Worm (Caenorhabditis elegans) whole organism, L1 larva: Measurements from ENCODE around the gene irg-6.

Source experiments
- aha-1 ChIP-seq: fragments of 150-350 bp; optimal IDR thresholded peaks from 2 replicates; lab custom pipeline; 2014; ENCODE audit warnings: missing biosample characterization, missing genetic modification characterization
- alr-1 ChIP-seq: fragments of 200-800 bp; sonication (Bioruptor generic); optimal IDR thresholded peaks from 2 replicates; lab custom pipeline; 2018; ENCODE audit warnings: borderline replicate concordance, mild to moderate bottlenecking, missing genetic modification characterization, missing compliant biosample characterization
- ceh-8 ChIP-seq: fragments of 200-800 bp; sonication (Bioruptor generic); optimal IDR thresholded peaks from 2 replicates; lab custom pipeline; 2018; ENCODE audit warnings: mild to moderate bottlenecking, missing genetic modification characterization, moderate library complexity, missing compliant biosample characterization
- egl-27 ChIP-seq, 2 experiments: fragments of 150-350 bp in 1 of 2; sonication (generic microtip); optimal IDR thresholded peaks; 3 replicates each; lab custom pipeline; 2017 to 2018; ENCODE audit warnings: missing biosample characterization in 2 of 2, missing genetic modification characterization in 2 of 2, missing genetic modification reagents in 2 of 2
- fos-1 ChIP-seq: fragments of 150-350 bp; optimal IDR thresholded peaks from 2 replicates; lab custom pipeline; 2014; ENCODE audit warnings: missing biosample characterization, missing genetic modification characterization
- mdl-1 ChIP-seq, 2 experiments: fragments of 150-350 bp; optimal IDR thresholded peaks; 2 replicates each; lab custom pipeline; 2014 to 2017; ENCODE audit warnings: missing biosample characterization in 2 of 2, missing genetic modification characterization in 2 of 2, inconsistent platforms in 1 of 2
- nhr-90 ChIP-seq: sonication (generic microtip); optimal IDR thresholded peaks from 2 replicates; lab custom pipeline; 2016; ENCODE audit warnings: mild to moderate bottlenecking, missing genetic modification characterization, missing compliant biosample characterization; ENCODE audit not compliant: poor library complexity
- snpc-4 ChIP-seq: fragments of 150-350 bp; optimal IDR thresholded peaks from 2 replicates; lab custom pipeline; 2014; ENCODE audit warnings: missing biosample characterization, missing genetic modification characterization
- sptf-1 ChIP-seq: fragments of 150-350 bp; optimal IDR thresholded peaks from 2 replicates; lab custom pipeline; 2014; ENCODE audit warnings: missing biosample characterization, missing genetic modification characterization
- tbx-2 ChIP-seq: sonication (generic microtip); optimal IDR thresholded peaks from 2 replicates; lab custom pipeline; 2016; ENCODE audit warnings: missing genetic modification characterization, missing compliant biosample characterization
- unc-130 ChIP-seq: fragments of 150-350 bp; optimal IDR thresholded peaks from 2 replicates; lab custom pipeline; 2017; ENCODE audit warnings: missing biosample characterization, missing genetic modification characterization, inconsistent platforms

DNA sequence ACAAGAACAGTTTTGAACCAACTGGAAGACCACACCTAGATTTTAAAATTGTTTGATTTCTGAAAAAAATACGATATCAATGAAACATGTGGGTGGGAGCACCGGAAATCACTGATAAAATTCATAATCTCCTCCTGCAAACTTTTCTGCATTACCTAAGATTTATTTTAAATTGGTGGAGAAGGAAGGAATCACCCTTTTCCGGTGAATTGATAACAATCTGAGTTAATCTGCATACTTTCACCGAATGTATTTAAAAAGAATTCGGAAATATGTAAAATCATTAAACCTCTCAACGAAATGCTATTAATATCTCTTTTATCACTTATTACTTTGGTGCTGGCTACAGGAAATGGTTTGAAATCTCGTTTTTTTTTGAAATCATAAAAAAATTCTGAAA is 27.9 kb upstream of the irg-6 start, which contains the start of gene dct-19:
- no peak for TF ChIP-seq unc-130 (tag; lab: Kevin White, UChicago)
- TF ChIP-seq fos-1 (tag; lab: Kevin White, UChicago) = no peak
- TF ChIP-seq nhr-90 = no peak
- no peak for TF ChIP-seq mdl-1 (tag; optimal IDR thresholded peaks at IDR 0.05; lab: Kevin White, UChicago)
- TF ChIP-seq tbx-2 (tag; lab: Kevin White, UChicago) = no peak
- no peak for TF ChIP-seq snpc-4
- no peak for TF ChIP-seq alr-1 (tag; lab: Kevin White, UChicago)
- no peak for TF ChIP-seq egl-27 (tag; optimal IDR thresholded peaks at IDR 0.05; lab: Kevin White, UChicago)
- TF ChIP-seq ceh-8 (GFP tag; lab: Kevin White, UChicago) = no peak
- TF ChIP-seq aha-1 = no peak
- TF ChIP-seq sptf-1 (tag; lab: Kevin White, UChicago) = no peak
